Fruit fly (Drosophila melanogaster) whole organism: ENCODE results near the gene Cog3.

Source experiments
- CG8478 ChIP-seq: fragments of >200 bp; optimal IDR thresholded peaks from 2 replicates; lab custom pipeline; 2018; ENCODE audit warnings: inconsistent platforms
- EcR ChIP-seq, 2 experiments: fragments of >200 bp; optimal IDR thresholded peaks; 2 replicates each; lab custom pipeline; 2017; ENCODE audit warnings: missing biosample characterization in 2 of 2, missing genetic modification characterization in 2 of 2, missing genetic modification reagents in 2 of 2
- psq ChIP-seq: fragments of >200 bp; optimal IDR thresholded peaks from 2 replicates; lab custom pipeline; 2017

dm6 chr2L:3476399-3477056, 19.7 kb upstream of the Cog3 start:
- TF ChIP-seq EcR (GFP tag; optimal IDR thresholded peaks at IDR 0.05; lab: Kevin White, UChicago) (no peak), psq (lab: Kevin White, UChicago) (no peak), CG8478 (lab: Kevin White, UChicago) (no peak)
